Worm (Caenorhabditis elegans): Measurements from ENCODE around the gene C25G4.8.
A peak's percentile ranks its signal among the peaks of the same experiment; 100 is the strongest.
"Not testable (repeated sequence)": the region's sequence is repeated elsewhere in the genome, so short reads cannot be mapped to it uniquely, and the experiment has no call there.

Gene C25G4.8

DNA sequence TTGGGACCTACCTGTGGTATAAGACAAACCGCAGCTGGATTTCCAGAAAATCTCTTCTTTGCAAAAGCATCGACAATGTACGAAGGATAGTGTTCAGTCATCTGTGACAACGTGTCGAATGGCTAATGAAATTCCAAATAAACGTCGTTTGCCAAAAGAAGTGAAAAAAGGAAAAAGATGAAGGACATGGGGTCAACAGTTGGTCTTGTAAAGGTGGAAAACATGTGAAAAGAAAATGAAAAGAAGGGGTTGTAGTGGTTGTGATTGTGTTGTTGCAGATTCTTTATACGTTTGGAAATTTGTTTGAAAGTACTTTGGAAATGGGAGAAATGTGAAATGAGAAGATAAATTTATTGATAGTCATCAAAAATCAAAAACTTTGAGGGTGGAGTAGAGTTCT lies 21.2 kb upstream of the C25G4.8 start, which contains the start of gene T04A11.4:
T04A11.4 (minus strand) TSS at position 101 of the 400 bp plus-strand sequence.
- not testable (repeated sequence) for TF ChIP-seq nhr-67, daf-12, ceh-28 (tag; optimal IDR thresholded peaks at IDR 0.05)

DNA sequence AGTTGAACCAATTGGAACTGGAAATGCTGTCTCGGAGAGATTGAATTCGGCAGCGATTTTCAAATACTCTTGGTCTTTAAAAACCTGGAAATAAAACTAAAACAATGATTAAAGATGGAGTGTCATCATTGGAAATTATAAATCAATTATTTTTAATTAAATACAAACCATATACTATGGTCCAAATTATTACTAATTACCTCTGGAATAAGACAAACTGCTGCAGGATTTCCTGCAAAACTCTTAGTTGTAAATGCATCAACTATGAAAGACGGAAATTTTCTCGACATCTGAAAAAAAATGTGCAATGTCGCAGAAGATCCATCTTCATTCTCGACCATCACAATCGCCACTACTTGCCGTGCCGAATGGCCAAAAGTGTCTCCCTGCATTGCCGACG lies 15.4 kb upstream of the C25G4.8 start, which contains the start of gene igdb-1:
igdb-1 (plus strand) TSS at position 301 of the 400 bp plus-strand sequence.
- not testable (repeated sequence) for TF ChIP-seq ama-1 (optimal IDR thresholded peaks at IDR 0.05); zag-1 (tag; optimal IDR thresholded peaks at IDR 0.05); ceh-82 (tag; optimal IDR thresholded peaks at IDR 0.05)

DNA sequence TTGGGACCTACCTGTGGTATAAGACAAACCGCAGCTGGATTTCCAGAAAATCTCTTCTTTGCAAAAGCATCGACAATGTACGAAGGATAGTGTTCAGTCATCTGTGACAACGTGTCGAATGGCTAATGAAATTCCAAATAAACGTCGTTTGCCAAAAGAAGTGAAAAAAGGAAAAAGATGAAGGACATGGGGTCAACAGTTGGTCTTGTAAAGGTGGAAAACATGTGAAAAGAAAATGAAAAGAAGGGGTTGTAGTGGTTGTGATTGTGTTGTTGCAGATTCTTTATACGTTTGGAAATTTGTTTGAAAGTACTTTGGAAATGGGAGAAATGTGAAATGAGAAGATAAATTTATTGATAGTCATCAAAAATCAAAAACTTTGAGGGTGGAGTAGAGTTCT lies 13.7 kb upstream of the C25G4.8 start, which contains the start of gene T04A11.1:
T04A11.1 (minus strand) TSS at position 101 of the 400 bp plus-strand sequence.
- not testable (repeated sequence) for TF ChIP-seq ceh-82, unc-39, ceh-28 (tag; optimal IDR thresholded peaks at IDR 0.05)

DNA sequence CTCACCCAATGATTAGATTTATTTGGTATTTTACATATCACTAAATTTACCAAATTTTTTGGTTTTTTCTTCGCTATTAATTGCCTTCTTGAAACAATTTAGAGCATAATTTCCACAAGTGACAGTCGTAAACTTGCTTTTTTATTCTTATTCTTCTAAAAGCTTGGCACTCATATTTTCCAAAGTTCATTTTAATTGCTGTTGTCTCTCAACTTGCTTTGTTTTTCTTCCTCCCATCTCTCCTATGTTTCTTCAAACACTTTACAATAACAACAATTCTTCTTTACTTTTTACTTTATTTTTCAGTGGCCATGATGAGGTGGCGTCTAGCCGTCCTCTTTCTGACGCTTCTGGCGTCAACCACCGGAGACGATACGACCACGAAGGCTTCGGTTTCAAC lies 5.1 kb upstream of the C25G4.8 start, which contains the start of gene igdb-2:
igdb-2 (plus strand) TSS at position 301 of the 400 bp plus-strand sequence.
- no peak for TF ChIP-seq daf-12 (tag; optimal IDR thresholded peaks at IDR 0.05)
- TF ChIP-seq mdl-1 (tag; optimal IDR thresholded peaks at IDR 0.05) = no peak
- TF ChIP-seq jun-1 (tag; optimal IDR thresholded peaks at IDR 0.05) = no peak
- no peak for TF ChIP-seq ceh-82 (tag; optimal IDR thresholded peaks at IDR 0.05)
- no peak for TF ChIP-seq tbx-2 (tag; optimal IDR thresholded peaks at IDR 0.05)
- TF ChIP-seq ztf-4 (tag; optimal IDR thresholded peaks at IDR 0.05) = no peak
- TF ChIP-seq nhr-12 (tag; optimal IDR thresholded peaks at IDR 0.05) = no peak
- no peak for TF ChIP-seq nhr-77 (tag; optimal IDR thresholded peaks at IDR 0.05)
- TF ChIP-seq lsy-12 (tag; optimal IDR thresholded peaks at IDR 0.05) = no peak
- no peak for TF ChIP-seq egl-27 (tag; optimal IDR thresholded peaks at IDR 0.05)
- TF ChIP-seq nhr-237 (tag; optimal IDR thresholded peaks at IDR 0.05) = no peak

ce11 chrIV:12467761-12468160 lies 4.5 kb upstream of the C25G4.8 start:
- no peak for TF ChIP-seq hmg-11 (tag; optimal IDR thresholded peaks at IDR 0.05)
- TF ChIP-seq fkh-2 (tag; optimal IDR thresholded peaks at IDR 0.05) = no peak
- no peak for TF ChIP-seq ama-1 (optimal IDR thresholded peaks at IDR 0.05)
- no peak for TF ChIP-seq ceh-9 (tag; optimal IDR thresholded peaks at IDR 0.05)
- no peak for TF ChIP-seq unc-62 (GFP tag; optimal IDR thresholded peaks at IDR 0.05)
- TF ChIP-seq nhr-23 (tag; optimal IDR thresholded peaks at IDR 0.05) = peak; percentile 24
- TF ChIP-seq egl-27 (tag; optimal IDR thresholded peaks at IDR 0.05) = no peak
- peak; percentile 57 for TF ChIP-seq ceh-28 (tag; optimal IDR thresholded peaks at IDR 0.05)
- no peak for TF ChIP-seq zag-1 (tag; optimal IDR thresholded peaks at IDR 0.05)
- no peak for TF ChIP-seq mdl-1 (tag; optimal IDR thresholded peaks at IDR 0.05)
- no peak for TF ChIP-seq aly-2 (tag; optimal IDR thresholded peaks at IDR 0.05)
- TF ChIP-seq nhr-25 (tag; optimal IDR thresholded peaks at IDR 0.05) = peak; percentile 53

DNA sequence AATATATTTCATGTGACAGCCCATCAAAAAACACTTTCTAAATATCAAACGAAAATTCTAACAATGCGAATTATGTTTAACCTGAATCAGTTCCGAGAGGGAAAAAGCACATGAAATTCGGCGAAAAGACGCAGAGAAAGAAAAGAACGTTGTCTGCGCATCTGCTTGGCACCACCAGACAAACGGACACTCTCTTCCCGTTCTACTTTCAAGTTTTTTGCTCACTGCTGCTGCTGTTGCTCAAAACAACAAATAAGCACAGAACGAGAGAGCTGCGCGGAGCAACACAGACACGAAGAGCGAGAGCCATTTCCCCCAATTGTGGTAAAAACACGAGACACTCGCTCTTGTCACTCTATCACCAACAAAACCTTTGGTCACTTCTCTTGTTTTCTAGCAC lies 1.6 kb upstream of the C25G4.8 start:
- TF ChIP-seq tbx-2 (tag; optimal IDR thresholded peaks at IDR 0.05) = no peak
- TF ChIP-seq fkh-10 (GFP tag; optimal IDR thresholded peaks at IDR 0.05) = peak; percentile 67
- no peak for TF ChIP-seq nhr-23 (tag; optimal IDR thresholded peaks at IDR 0.05)
- TF ChIP-seq lin-39 (tag; optimal IDR thresholded peaks at IDR 0.05) = peak; percentile 33
- no peak for TF ChIP-seq ceh-16 (tag; optimal IDR thresholded peaks at IDR 0.05)
- no peak for TF ChIP-seq fos-1 (tag; optimal IDR thresholded peaks at IDR 0.05)
- TF ChIP-seq pha-4 (tag; optimal IDR thresholded peaks at IDR 0.05) = no peak

ce11 chrIV:12456613-12457012 lies 6.7 kb downstream of the C25G4.8 start, which contains the start of gene C25G4.7:
Gene C25G4.7 (plus strand): TSS chrIV:12456913.
- TF ChIP-seq fkh-2 (tag; optimal IDR thresholded peaks at IDR 0.05) (no peak), tbx-2 (tag; optimal IDR thresholded peaks at IDR 0.05) (no peak), jun-1 (tag; optimal IDR thresholded peaks at IDR 0.05) (no peak), elt-2 (tag; optimal IDR thresholded peaks at IDR 0.05) (no peak), ceh-82 (tag; optimal IDR thresholded peaks at IDR 0.05) (no peak), lsy-12 (tag; optimal IDR thresholded peaks at IDR 0.05) (no peak), zag-1 (tag; optimal IDR thresholded peaks at IDR 0.05) (no peak), unc-39 (tag; optimal IDR thresholded peaks at IDR 0.05) (no peak), snpc-4 (tag; optimal IDR thresholded peaks at IDR 0.05) (no peak), sea-2 (GFP tag; optimal IDR thresholded peaks at IDR 0.05) (no peak), nhr-11 (tag; optimal IDR thresholded peaks at IDR 0.05) (no peak), egl-27 (tag; optimal IDR thresholded peaks at IDR 0.05) (no peak), fos-1 (tag; optimal IDR thresholded peaks at IDR 0.05) (no peak), ama-1 (optimal IDR thresholded peaks at IDR 0.05) (no peak), nhr-237 (tag; optimal IDR thresholded peaks at IDR 0.05) (no peak)

Data from whole organism, L3 larva.